Fruit fly (Drosophila melanogaster) whole organism, embryonic: ENCODE data around the gene Mlp84B.
A peak's percentile ranks its signal among the peaks of the same experiment; 100 is the strongest.

Experiments used
- Aef1 ChIP-seq: fragments of 200-800 bp; sonication (Bioruptor generic); IDR thresholded peaks from 3 replicates; pipeline ENCODE4 v1.3.6; 2022; ENCODE audit warnings: missing biosample characterization, missing genetic modification characterization
- Atf3 ChIP-seq: fragments of 200-800 bp; sonication (Bioruptor generic); optimal IDR thresholded peaks from 3 replicates; lab custom pipeline; 2016; ENCODE audit warnings: missing biosample characterization, missing genetic modification characterization
- B-H1 ChIP-seq: fragments of 200-800 bp; sonication (Bioruptor generic); IDR thresholded peaks from 3 replicates; pipeline ENCODE4 v1.3.6; 2022; ENCODE audit warnings: missing biosample characterization, missing genetic modification characterization
- Bteb2 ChIP-seq: fragments of 200-800 bp; sonication (Bioruptor generic); optimal IDR thresholded peaks from 2 replicates; lab custom pipeline; 2016; ENCODE audit warnings: missing biosample characterization, missing genetic modification characterization
- CG10654 ChIP-seq: fragments of 200-800 bp; sonication (Bioruptor generic); optimal IDR thresholded peaks from 2 replicates; lab custom pipeline; 2016; ENCODE audit warnings: missing biosample characterization, missing genetic modification characterization
- CG11696 ChIP-seq: fragments of 200-800 bp; sonication (Bioruptor generic); IDR thresholded peaks from 2 replicates; pipeline ENCODE4 v1.3.6; 2022; ENCODE audit warnings: missing biosample characterization, missing genetic modification characterization
- CG11723 ChIP-seq: fragments of 200-800 bp; sonication (Bioruptor generic); optimal IDR thresholded peaks from 2 replicates; lab custom pipeline; 2017; ENCODE audit warnings: missing biosample characterization, mild to moderate bottlenecking, missing genetic modification characterization
- CG12104 ChIP-seq: fragments of 200-800 bp; sonication (Bioruptor generic); optimal IDR thresholded peaks from 3 replicates; lab custom pipeline; 2016; ENCODE audit warnings: missing biosample characterization, missing genetic modification characterization
- CG12769 ChIP-seq: fragments of 200-800 bp; sonication (Bioruptor generic); optimal IDR thresholded peaks from 2 replicates; lab custom pipeline; 2019; ENCODE audit warnings: missing biosample characterization, mild to moderate bottlenecking, missing genetic modification characterization, moderate library complexity
- CG14014 ChIP-seq: fragments of 200-800 bp; sonication (Bioruptor generic); IDR thresholded peaks from 2 replicates; pipeline ENCODE4 v1.3.6; 2022; ENCODE audit warnings: missing biosample characterization, missing genetic modification characterization
- CG14667 ChIP-seq: fragments of 200-800 bp; sonication (Bioruptor generic); IDR thresholded peaks from 2 replicates; pipeline ENCODE4 v1.3.6; 2022; ENCODE audit warnings: missing biosample characterization, missing genetic modification characterization
- CG17186 ChIP-seq: fragments of 200-800 bp; sonication (Bioruptor generic); optimal IDR thresholded peaks from 3 replicates; lab custom pipeline; 2017; ENCODE audit warnings: missing biosample characterization, missing genetic modification reagents, missing genetic modification characterization
- CG1792 ChIP-seq: fragments of 200-800 bp; sonication (Bioruptor generic); optimal IDR thresholded peaks from 2 replicates; lab custom pipeline; 2016; ENCODE audit warnings: missing biosample characterization, missing genetic modification characterization
- CG2712 ChIP-seq: fragments of 200-800 bp; optimal IDR thresholded peaks from 3 replicates; lab custom pipeline; 2019; ENCODE audit warnings: missing biosample characterization, mild to moderate bottlenecking, missing genetic modification characterization, moderate library complexity
- CG30403 ChIP-seq: fragments of 200-800 bp; sonication (Bioruptor generic); optimal IDR thresholded peaks from 3 replicates; lab custom pipeline; 2016; ENCODE audit warnings: missing biosample characterization, missing genetic modification characterization
- CG31388 ChIP-seq: fragments of 200-800 bp; sonication (Bioruptor generic); optimal IDR thresholded peaks from 2 replicates; lab custom pipeline; 2016; ENCODE audit warnings: missing biosample characterization, missing genetic modification characterization
- CG31441 ChIP-seq: fragments of 200-800 bp; sonication (Bioruptor generic); IDR thresholded peaks from 2 replicates; pipeline ENCODE4 v1.3.6; 2022; ENCODE audit warnings: missing biosample characterization, missing genetic modification characterization
- CG3163 ChIP-seq: fragments of 200-800 bp; sonication (Bioruptor generic); optimal IDR thresholded peaks from 3 replicates; lab custom pipeline; 2016; ENCODE audit warnings: missing biosample characterization, missing genetic modification characterization
- CG33557 ChIP-seq: fragments of 200-800 bp; sonication (Bioruptor generic); optimal IDR thresholded peaks from 2 replicates; lab custom pipeline; 2019; ENCODE audit warnings: missing biosample characterization, mild to moderate bottlenecking, missing genetic modification characterization, moderate library complexity
- CG6175 ChIP-seq: fragments of 200-800 bp; sonication (Bioruptor generic); IDR thresholded peaks from 3 replicates; pipeline ENCODE4 v1.3.6; 2022; ENCODE audit warnings: missing biosample characterization, missing genetic modification characterization
- CG7963 ChIP-seq: fragments of 200-800 bp; sonication (Bioruptor generic); IDR thresholded peaks from 3 replicates; pipeline ENCODE4 v1.3.6; 2022; ENCODE audit warnings: missing biosample characterization, missing genetic modification characterization; ENCODE audit not compliant: partially characterized antibody
- CG8388 ChIP-seq: fragments of 200-800 bp; sonication (Bioruptor generic); optimal IDR thresholded peaks from 2 replicates; lab custom pipeline; 2019; ENCODE audit warnings: missing biosample characterization, mild to moderate bottlenecking, missing genetic modification characterization, moderate library complexity
- D ChIP-seq, 2 experiments: fragments of 200-800 bp in 1 of 2; fragments of >200 bp in 1 of 2; sonication (Bioruptor generic) in 1 of 2; optimal IDR thresholded peaks; 2 replicates in 1 of 2; 3 replicates in 1 of 2; lab custom pipeline; 2017; ENCODE audit warnings: mild to moderate bottlenecking in 1 of 2, missing biosample characterization in 1 of 2, missing genetic modification characterization in 1 of 2, missing genetic modification reagents in 1 of 2
- Dbx ChIP-seq: fragments of 200-800 bp; sonication (Bioruptor generic); IDR thresholded peaks from 3 replicates; pipeline ENCODE4 v1.3.6; 2022; ENCODE audit warnings: missing biosample characterization, missing genetic modification characterization
- Doc3 ChIP-seq: fragments of 200-800 bp; sonication (Bioruptor generic); IDR thresholded peaks from 3 replicates; pipeline ENCODE4 v1.3.6; 2022; ENCODE audit warnings: missing biosample characterization, missing genetic modification characterization; ENCODE audit not compliant: partially characterized antibody
- Dp ChIP-seq: fragments of 200-800 bp; sonication (Bioruptor generic); optimal IDR thresholded peaks from 2 replicates; lab custom pipeline; 2018; ENCODE audit warnings: missing biosample characterization, mild to moderate bottlenecking, missing genetic modification characterization, moderate library complexity
- HLH4C ChIP-seq: fragments of 200-800 bp; sonication (Bioruptor generic); IDR thresholded peaks from 3 replicates; pipeline ENCODE4 v1.3.6; 2022; ENCODE audit warnings: missing biosample characterization, missing genetic modification characterization; ENCODE audit not compliant: partially characterized antibody
- MTF-1 ChIP-seq: fragments of 200-800 bp; sonication (Bioruptor generic); optimal IDR thresholded peaks from 2 replicates; lab custom pipeline; 2018; ENCODE audit warnings: missing biosample characterization, mild to moderate bottlenecking, missing genetic modification characterization, borderline replicate concordance
- Med ChIP-seq: fragments of 200-800 bp; sonication (Bioruptor generic); peaks from one replicate; lab custom pipeline; 2016; ENCODE audit warnings: missing biosample characterization, missing genetic modification characterization, mild to moderate bottlenecking, inconsistent platforms, moderate library complexity
- NfI ChIP-seq: fragments of 200-800 bp; sonication (Bioruptor generic); optimal IDR thresholded peaks from 3 replicates; lab custom pipeline; 2018; ENCODE audit warnings: missing biosample characterization, mild to moderate bottlenecking, missing genetic modification characterization, moderate library complexity
- Stat92E ChIP-seq, 3 experiments: fragments of >200 bp in 2 of 3; fragments of 200-800 bp in 1 of 3; sonication (Bioruptor generic) in 1 of 3; optimal IDR thresholded peaks; 2 replicates each; lab custom pipeline; 2017 to 2019; ENCODE audit warnings: missing biosample characterization in 3 of 3, missing genetic modification characterization in 3 of 3, mild to moderate bottlenecking in 1 of 3, moderate library complexity in 1 of 3
- ash1 ChIP-seq: fragments of 200-800 bp; sonication (Bioruptor generic); optimal IDR thresholded peaks from 2 replicates; lab custom pipeline; 2018; ENCODE audit warnings: missing biosample characterization, mild to moderate bottlenecking, missing genetic modification characterization
- bbx ChIP-seq: fragments of 200-800 bp; sonication (Bioruptor generic); IDR thresholded peaks from 2 replicates; pipeline ENCODE4 v1.3.6; 2022; ENCODE audit warnings: missing biosample characterization, missing genetic modification characterization; ENCODE audit not compliant: partially characterized antibody
- da ChIP-seq: fragments of 200-800 bp; sonication (Bioruptor generic); optimal IDR thresholded peaks from 2 replicates; lab custom pipeline; 2016; ENCODE audit warnings: missing biosample characterization, missing genetic modification characterization
- danr ChIP-seq: fragments of 200-800 bp; sonication (Bioruptor generic); IDR thresholded peaks from 2 replicates; pipeline ENCODE4 v1.3.6; 2022; ENCODE audit warnings: missing biosample characterization, missing genetic modification characterization
- esg ChIP-seq: fragments of 200-800 bp; sonication (Bioruptor generic); conservative IDR thresholded peaks from 2 replicates; pipeline ENCODE4 v1.3.6; 2022; ENCODE audit warnings: missing biosample characterization, missing genetic modification characterization
- eve ChIP-seq, 2 experiments: fragments of >200 bp; optimal IDR thresholded peaks; 2 replicates each; lab custom pipeline; 2017; ENCODE audit warnings: missing biosample characterization in 2 of 2, missing genetic modification characterization in 2 of 2
- fu2 ChIP-seq: fragments of 200-800 bp; sonication (Bioruptor generic); optimal IDR thresholded peaks from 2 replicates; lab custom pipeline; 2016; ENCODE audit warnings: missing biosample characterization, missing genetic modification characterization
- ken ChIP-seq: fragments of 200-800 bp; sonication (Bioruptor generic); IDR thresholded peaks from 3 replicates; pipeline ENCODE4 v1.3.6; 2022; ENCODE audit warnings: missing biosample characterization, missing genetic modification characterization
- luna ChIP-seq: fragments of 200-800 bp; sonication (Bioruptor generic); optimal IDR thresholded peaks from 2 replicates; lab custom pipeline; 2016; ENCODE audit warnings: missing biosample characterization, missing genetic modification characterization
- maf-S ChIP-seq: fragments of 200-800 bp; sonication (Bioruptor generic); optimal IDR thresholded peaks from 2 replicates; lab custom pipeline; 2016; ENCODE audit warnings: missing biosample characterization, missing genetic modification characterization
- run ChIP-seq: fragments of 200-800 bp; sonication (Bioruptor generic); optimal IDR thresholded peaks from 3 replicates; lab custom pipeline; 2018; ENCODE audit warnings: missing biosample characterization, mild to moderate bottlenecking, missing genetic modification characterization
- sens ChIP-seq: fragments of 200-800 bp; sonication (Bioruptor generic); peaks from one replicate; lab custom pipeline; 2016; ENCODE audit warnings: missing biosample characterization, missing genetic modification characterization
- sens-2 ChIP-seq: fragments of 200-800 bp; sonication (Bioruptor generic); IDR thresholded peaks from 2 replicates; pipeline ENCODE4 v1.3.6; 2022; ENCODE audit warnings: missing biosample characterization, missing genetic modification characterization
- sima ChIP-seq: fragments of 200-800 bp; sonication (Bioruptor generic); optimal IDR thresholded peaks from 2 replicates; lab custom pipeline; 2016; ENCODE audit warnings: missing biosample characterization, missing genetic modification characterization
- sob ChIP-seq: fragments of 200-800 bp; sonication (Bioruptor generic); IDR thresholded peaks from 2 replicates; pipeline ENCODE4 v1.3.6; 2022; ENCODE audit warnings: missing biosample characterization, missing genetic modification characterization
- tio ChIP-seq: fragments of 200-800 bp; sonication (Bioruptor generic); optimal IDR thresholded peaks from 2 replicates; lab custom pipeline; 2017; ENCODE audit warnings: missing biosample characterization, missing genetic modification characterization, inconsistent platforms
- wdn ChIP-seq: fragments of 200-800 bp; sonication (Bioruptor generic); IDR thresholded peaks from 2 replicates; pipeline ENCODE4 v1.3.6; 2022; ENCODE audit warnings: missing biosample characterization, missing genetic modification characterization
- zen2 ChIP-seq: fragments of 200-800 bp; sonication (Bioruptor generic); IDR thresholded peaks from 3 replicates; pipeline ENCODE4 v1.3.6; 2022; ENCODE audit warnings: missing biosample characterization, missing genetic modification characterization; ENCODE audit not compliant: partially characterized antibody

Mlp84B gene

dm6 chr3R:7074297-7075114, 43.0 kb downstream of the Mlp84B start, which contains the start of the genes Ufl1 and CG1943 (continued):
- TF ChIP-seq CG11696 (GFP tag; lab: Robert Waterston, UW) = no peak
- TF ChIP-seq eve (GFP tag; optimal IDR thresholded peaks at IDR 0.05; lab: Kevin White, UChicago) = no peak
- TF ChIP-seq Atf3 = no peak
- TF ChIP-seq CG33557 = no peak
- peak; percentile 91 for TF ChIP-seq sens (GFP tag; lab: Kevin White, UChicago)
- TF ChIP-seq zen2 (GFP tag; lab: Robert Waterston, UW) = no peak
- TF ChIP-seq fu2 = no peak
- no peak for TF ChIP-seq Dbx (GFP tag; lab: Robert Waterston, UW)
- TF ChIP-seq CG3163 (GFP tag; lab: Kevin White, UChicago) = no peak
- no peak for TF ChIP-seq bbx (GFP tag; lab: Robert Waterston, UW)
- TF ChIP-seq CG2712 (tag; lab: Kevin White, UChicago) = peak; percentile 58
- TF ChIP-seq CG6175 (GFP tag; lab: Robert Waterston, UW) = no peak
- TF ChIP-seq CG10654 (GFP tag; lab: Kevin White, UChicago) = no peak
- peak; percentile 74 for TF ChIP-seq Dp (GFP tag; lab: Kevin White, UChicago)
- TF ChIP-seq run (tag; lab: Kevin White, UChicago) = no peak
- peak in 1 of 3 experiments; percentile 44 for TF ChIP-seq Stat92E (GFP tag; optimal IDR thresholded peaks at IDR 0.05; lab: Kevin White, UChicago)
- no peak for TF ChIP-seq wdn (GFP tag; lab: Robert Waterston, UW)
- TF ChIP-seq CG11723 (GFP tag; lab: Kevin White, UChicago) = no peak
- no peak for TF ChIP-seq sob (GFP tag; lab: Robert Waterston, UW)
- TF ChIP-seq Bteb2 (GFP tag; lab: Kevin White, UChicago) = no peak
- TF ChIP-seq da = no peak
- TF ChIP-seq sens-2 (GFP tag; lab: Robert Waterston, UW) = no peak
- no peak for TF ChIP-seq D (optimal IDR thresholded peaks at IDR 0.05; lab: Kevin White, UChicago)
- no peak for TF ChIP-seq D (GFP tag; optimal IDR thresholded peaks at IDR 0.05; lab: Kevin White, UChicago)
- TF ChIP-seq sima (GFP tag; lab: Kevin White, UChicago) = no peak
- TF ChIP-seq CG14667 (GFP tag; lab: Robert Waterston, UW) = no peak
- no peak for TF ChIP-seq ash1 (GFP tag; lab: Kevin White, UChicago)
- no peak for TF ChIP-seq B-H1 (GFP tag; lab: Robert Waterston, UW)
- peak; percentile 61 for TF ChIP-seq Med (GFP tag; lab: Kevin White, UChicago)
- TF ChIP-seq HLH4C = no peak
- TF ChIP-seq CG1792 = no peak
- no peak for TF ChIP-seq CG14014 (GFP tag; lab: Robert Waterston, UW)
- no peak for TF ChIP-seq CG8388 (GFP tag; lab: Kevin White, UChicago)
- peak; percentile 25 for TF ChIP-seq CG30403 (GFP tag; lab: Kevin White, UChicago)
- TF ChIP-seq CG12769 (tag; lab: Kevin White, UChicago) = peak; percentile 19
- TF ChIP-seq CG12104 = no peak
- TF ChIP-seq Aef1 (GFP tag; lab: Robert Waterston, UW) = no peak
- TF ChIP-seq NfI = no peak
- TF ChIP-seq danr = no peak
- no peak for TF ChIP-seq CG31388
- peak; percentile 46 for TF ChIP-seq CG17186 (GFP tag; lab: Kevin White, UChicago)
- no peak for TF ChIP-seq tio (GFP tag; lab: Kevin White, UChicago)
- no peak for TF ChIP-seq CG31441
- TF ChIP-seq MTF-1 = no peak
- TF ChIP-seq Doc3 (GFP tag; lab: Robert Waterston, UW) = no peak
- TF ChIP-seq maf-S = no peak
- TF ChIP-seq CG7963 (GFP tag; lab: Robert Waterston, UW) = no peak
- TF ChIP-seq luna (GFP tag; lab: Kevin White, UChicago) = no peak
- no peak for TF ChIP-seq ken (GFP tag; lab: Robert Waterston, UW)
- no peak for TF ChIP-seq esg
